Fruit fly (Drosophila melanogaster) whole organism, embryonic: ENCODE results near the gene CG17224.

Experiments used
- Aef1 ChIP-seq: fragments of 200-800 bp; sonication (Bioruptor generic); IDR thresholded peaks from 3 replicates; pipeline ENCODE4 v1.3.6; 2022; ENCODE audit warnings: missing biosample characterization, missing genetic modification characterization
- B-H2 ChIP-seq: fragments of 200-800 bp; sonication (Bioruptor generic); optimal IDR thresholded peaks from 2 replicates; lab custom pipeline; 2018; ENCODE audit warnings: missing biosample characterization, mild to moderate bottlenecking, missing genetic modification characterization
- Bteb2 ChIP-seq: fragments of 200-800 bp; sonication (Bioruptor generic); optimal IDR thresholded peaks from 2 replicates; lab custom pipeline; 2016; ENCODE audit warnings: missing biosample characterization, missing genetic modification characterization
- CG10321 ChIP-seq: fragments of 200-800 bp; sonication (Bioruptor generic); IDR thresholded peaks from 2 replicates; pipeline ENCODE4 v1.3.6; 2022; ENCODE audit warnings: missing biosample characterization, missing genetic modification characterization
- CG10654 ChIP-seq: fragments of 200-800 bp; sonication (Bioruptor generic); optimal IDR thresholded peaks from 2 replicates; lab custom pipeline; 2016; ENCODE audit warnings: missing biosample characterization, missing genetic modification characterization
- CG11723 ChIP-seq: fragments of 200-800 bp; sonication (Bioruptor generic); optimal IDR thresholded peaks from 2 replicates; lab custom pipeline; 2017; ENCODE audit warnings: missing biosample characterization, mild to moderate bottlenecking, missing genetic modification characterization
- CG12391 ChIP-seq: fragments of 200-800 bp; sonication (Bioruptor generic); optimal IDR thresholded peaks from 3 replicates; lab custom pipeline; 2018; ENCODE audit warnings: missing biosample characterization, mild to moderate bottlenecking, missing genetic modification characterization, moderate library complexity
- CG12659 ChIP-seq: fragments of 200-800 bp; sonication (Bioruptor generic); optimal IDR thresholded peaks from 3 replicates; lab custom pipeline; 2017; ENCODE audit warnings: mild to moderate bottlenecking, missing biosample characterization, missing genetic modification reagents, missing genetic modification characterization
- CG17802 ChIP-seq: fragments of 200-800 bp; sonication (Bioruptor generic); optimal IDR thresholded peaks from 2 replicates; lab custom pipeline; 2018; ENCODE audit warnings: missing biosample characterization, mild to moderate bottlenecking, missing genetic modification characterization, moderate library complexity
- CG1792 ChIP-seq: fragments of 200-800 bp; sonication (Bioruptor generic); optimal IDR thresholded peaks from 2 replicates; lab custom pipeline; 2016; ENCODE audit warnings: missing biosample characterization, missing genetic modification characterization
- CG18476 ChIP-seq: fragments of 200-800 bp; sonication (Bioruptor generic); optimal IDR thresholded peaks from 2 replicates; lab custom pipeline; 2016; ENCODE audit warnings: missing biosample characterization, mild to moderate bottlenecking, missing genetic modification characterization
- CG18764 ChIP-seq: fragments of 200-800 bp; sonication (Bioruptor generic); optimal IDR thresholded peaks from 3 replicates; lab custom pipeline; 2016; ENCODE audit warnings: missing biosample characterization, missing genetic modification characterization
- CG30431 ChIP-seq: fragments of 200-800 bp; sonication (Bioruptor generic); optimal IDR thresholded peaks from 2 replicates; lab custom pipeline; 2017; ENCODE audit warnings: missing biosample characterization, missing genetic modification characterization
- CG31441 ChIP-seq: fragments of 200-800 bp; sonication (Bioruptor generic); IDR thresholded peaks from 2 replicates; pipeline ENCODE4 v1.3.6; 2022; ENCODE audit warnings: missing biosample characterization, missing genetic modification characterization
- CG32772 ChIP-seq: fragments of 200-800 bp; sonication (Bioruptor generic); IDR thresholded peaks from 2 replicates; pipeline ENCODE4 v1.3.6; 2022; ENCODE audit warnings: missing biosample characterization, missing genetic modification characterization
- CG33557 ChIP-seq: fragments of 200-800 bp; sonication (Bioruptor generic); optimal IDR thresholded peaks from 2 replicates; lab custom pipeline; 2019; ENCODE audit warnings: missing biosample characterization, mild to moderate bottlenecking, missing genetic modification characterization, moderate library complexity
- CG6765 ChIP-seq: fragments of 200-800 bp; sonication (Bioruptor generic); optimal IDR thresholded peaks from 3 replicates; lab custom pipeline; 2017; ENCODE audit warnings: missing biosample characterization, mild to moderate bottlenecking, missing genetic modification characterization
- CG6854 ChIP-seq: fragments of 200-800 bp; sonication (Bioruptor generic); optimal IDR thresholded peaks from 3 replicates; lab custom pipeline; 2017; ENCODE audit warnings: missing biosample characterization, mild to moderate bottlenecking, missing genetic modification characterization
- CG7987 ChIP-seq: fragments of 200-800 bp; sonication (Bioruptor generic); optimal IDR thresholded peaks from 2 replicates; lab custom pipeline; 2018; ENCODE audit warnings: missing biosample characterization, mild to moderate bottlenecking, missing genetic modification characterization, moderate library complexity
- CG8089 ChIP-seq: fragments of 200-800 bp; sonication (Bioruptor generic); optimal IDR thresholded peaks from 3 replicates; lab custom pipeline; 2016; ENCODE audit warnings: missing biosample characterization, missing genetic modification characterization
- CG9797 ChIP-seq: fragments of 200-800 bp; sonication (Bioruptor generic); optimal IDR thresholded peaks from 3 replicates; lab custom pipeline; 2018; ENCODE audit warnings: missing biosample characterization, mild to moderate bottlenecking, missing genetic modification characterization
- CG9876 ChIP-seq: fragments of 200-800 bp; sonication (Bioruptor generic); optimal IDR thresholded peaks from 2 replicates; lab custom pipeline; 2016; ENCODE audit warnings: missing biosample characterization, missing genetic modification characterization
- Camta ChIP-seq: fragments of 200-800 bp; sonication (Bioruptor generic); optimal IDR thresholded peaks from 2 replicates; lab custom pipeline; 2016; ENCODE audit warnings: missing biosample characterization, missing genetic modification characterization
- CrebB ChIP-seq: fragments of 200-800 bp; sonication (Bioruptor generic); optimal IDR thresholded peaks from 3 replicates; lab custom pipeline; 2018; ENCODE audit warnings: missing biosample characterization, mild to moderate bottlenecking, missing genetic modification characterization
- Ets97D ChIP-seq: fragments of 200-800 bp; sonication (Bioruptor generic); optimal IDR thresholded peaks from 3 replicates; lab custom pipeline; 2016; ENCODE audit warnings: missing biosample characterization, missing genetic modification characterization
- HLHmδ ChIP-seq: fragments of 200-800 bp; sonication (Bioruptor generic); optimal IDR thresholded peaks from 2 replicates; lab custom pipeline; 2018; ENCODE audit warnings: missing biosample characterization, mild to moderate bottlenecking, missing genetic modification characterization, moderate library complexity
- Lhr ChIP-seq: fragments of 200-800 bp; sonication (Bioruptor generic); optimal IDR thresholded peaks from 3 replicates; lab custom pipeline; 2017; ENCODE audit warnings: mild to moderate bottlenecking, missing biosample characterization, missing genetic modification reagents, missing genetic modification characterization
- Neu2 ChIP-seq: fragments of 200-800 bp; sonication (Bioruptor generic); optimal IDR thresholded peaks from 3 replicates; lab custom pipeline; 2016; ENCODE audit warnings: missing biosample characterization, missing genetic modification characterization, borderline replicate concordance
- Six4 ChIP-seq: fragments of 200-800 bp; sonication (Bioruptor generic); optimal IDR thresholded peaks from 2 replicates; lab custom pipeline; 2016; ENCODE audit warnings: missing biosample characterization, missing genetic modification characterization
- Ssrp ChIP-seq: fragments of 200-800 bp; sonication (Bioruptor generic); optimal IDR thresholded peaks from 2 replicates; lab custom pipeline; 2018; ENCODE audit warnings: missing biosample characterization, mild to moderate bottlenecking, missing genetic modification characterization, moderate library complexity
- bbx ChIP-seq: fragments of 200-800 bp; sonication (Bioruptor generic); IDR thresholded peaks from 2 replicates; pipeline ENCODE4 v1.3.6; 2022; ENCODE audit warnings: missing biosample characterization, missing genetic modification characterization; ENCODE audit not compliant: partially characterized antibody
- cg ChIP-seq: fragments of 200-800 bp; sonication (Bioruptor generic); optimal IDR thresholded peaks from 3 replicates; lab custom pipeline; 2019; ENCODE audit warnings: missing biosample characterization, mild to moderate bottlenecking, missing genetic modification characterization, moderate library complexity
- crp ChIP-seq, 2 experiments: fragments of 200-800 bp; sonication (Bioruptor generic); optimal IDR thresholded peaks; 2 replicates in 1 of 2; 3 replicates in 1 of 2; lab custom pipeline; 2017; ENCODE audit warnings: missing biosample characterization in 2 of 2, missing genetic modification characterization in 2 of 2, mild to moderate bottlenecking in 1 of 2, moderate library complexity in 1 of 2
- esg ChIP-seq: fragments of 200-800 bp; sonication (Bioruptor generic); conservative IDR thresholded peaks from 2 replicates; pipeline ENCODE4 v1.3.6; 2022; ENCODE audit warnings: missing biosample characterization, missing genetic modification characterization
- fd102C ChIP-seq: fragments of 200-800 bp; sonication (Bioruptor generic); optimal IDR thresholded peaks from 2 replicates; lab custom pipeline; 2018; ENCODE audit warnings: missing biosample characterization, mild to moderate bottlenecking, missing genetic modification characterization, moderate library complexity
- fd64A ChIP-seq: fragments of 200-800 bp; sonication (Bioruptor generic); optimal IDR thresholded peaks from 3 replicates; lab custom pipeline; 2018; ENCODE audit warnings: missing biosample characterization, mild to moderate bottlenecking, missing genetic modification characterization
- grau ChIP-seq: fragments of 200-800 bp; optimal IDR thresholded peaks from 3 replicates; lab custom pipeline; 2019; ENCODE audit warnings: missing biosample characterization, mild to moderate bottlenecking, missing genetic modification characterization, moderate library complexity
- hb ChIP-seq: fragments of 200-800 bp; sonication (Bioruptor generic); IDR thresholded peaks from 3 replicates; pipeline ENCODE4 v1.3.6; 2022; ENCODE audit warnings: missing biosample characterization, missing genetic modification characterization; ENCODE audit not compliant: partially characterized antibody
- hth ChIP-seq: fragments of >200 bp; optimal IDR thresholded peaks from 2 replicates; lab custom pipeline; 2017; ENCODE audit warnings: inconsistent platforms
- mld ChIP-seq: fragments of 200-800 bp; sonication (Bioruptor generic); IDR thresholded peaks from 3 replicates; pipeline ENCODE4 v1.3.6; 2022; ENCODE audit warnings: missing biosample characterization, missing genetic modification characterization; ENCODE audit not compliant: partially characterized antibody
- nom ChIP-seq: fragments of 200-800 bp; sonication (Bioruptor generic); optimal IDR thresholded peaks from 2 replicates; lab custom pipeline; 2017; ENCODE audit warnings: missing biosample characterization, missing genetic modification characterization, mild to moderate bottlenecking, moderate library complexity, missing genetic modification reagents
- pan ChIP-seq, 4 experiments: fragments of >200 bp in 3 of 4; fragments of 200-800 bp in 1 of 4; sonication (Bioruptor generic) in 1 of 4; optimal IDR thresholded peaks in 3 of 4; IDR thresholded peaks in 1 of 4; 2 replicates each; pipeline versions ENCODE4 v1.3.6 to Lab custom; 2017 to 2022; ENCODE audit warnings: missing biosample characterization in 2 of 4, missing genetic modification characterization in 2 of 4, mixed read lengths in 1 of 4
- phol ChIP-seq: fragments of 200-800 bp; sonication (Bioruptor generic); optimal IDR thresholded peaks from 3 replicates; lab custom pipeline; 2018; ENCODE audit warnings: missing biosample characterization, mild to moderate bottlenecking, missing genetic modification characterization, moderate library complexity
- psq ChIP-seq: fragments of 200-800 bp; sonication (Bioruptor generic); optimal IDR thresholded peaks from 2 replicates; lab custom pipeline; 2017; ENCODE audit warnings: missing biosample characterization, missing genetic modification characterization
- ro ChIP-seq: fragments of 200-800 bp; sonication (Bioruptor generic); IDR thresholded peaks from 2 replicates; pipeline ENCODE4 v1.3.6; 2022; ENCODE audit warnings: missing biosample characterization, missing genetic modification characterization
- sisA ChIP-seq: fragments of 200-800 bp; sonication (Bioruptor generic); IDR thresholded peaks from 2 replicates; pipeline ENCODE4 v1.3.6; 2022; ENCODE audit warnings: missing biosample characterization, missing genetic modification characterization
- slbo ChIP-seq: fragments of 200-800 bp; sonication (Bioruptor generic); IDR thresholded peaks from 2 replicates; pipeline ENCODE4 v1.3.6; 2022; ENCODE audit warnings: missing biosample characterization, missing genetic modification characterization
- so ChIP-seq: fragments of 200-800 bp; sonication (Bioruptor generic); IDR thresholded peaks from 3 replicates; pipeline ENCODE4 v1.3.6; 2022; ENCODE audit warnings: missing biosample characterization, missing genetic modification characterization
- stwl ChIP-seq: fragments of 200-800 bp; sonication (Bioruptor generic); optimal IDR thresholded peaks from 3 replicates; lab custom pipeline; 2018; ENCODE audit warnings: missing biosample characterization, mild to moderate bottlenecking, missing genetic modification characterization, moderate library complexity
- tll ChIP-seq, 2 experiments: fragments of 200-800 bp in 1 of 2; fragments of >200 bp in 1 of 2; sonication (Bioruptor generic) in 1 of 2; optimal IDR thresholded peaks; 2 replicates each; lab custom pipeline; 2017 to 2019; ENCODE audit warnings: missing biosample characterization in 2 of 2, missing genetic modification characterization in 2 of 2, mild to moderate bottlenecking in 1 of 2, moderate library complexity in 1 of 2

The CG17224 gene

DNA sequence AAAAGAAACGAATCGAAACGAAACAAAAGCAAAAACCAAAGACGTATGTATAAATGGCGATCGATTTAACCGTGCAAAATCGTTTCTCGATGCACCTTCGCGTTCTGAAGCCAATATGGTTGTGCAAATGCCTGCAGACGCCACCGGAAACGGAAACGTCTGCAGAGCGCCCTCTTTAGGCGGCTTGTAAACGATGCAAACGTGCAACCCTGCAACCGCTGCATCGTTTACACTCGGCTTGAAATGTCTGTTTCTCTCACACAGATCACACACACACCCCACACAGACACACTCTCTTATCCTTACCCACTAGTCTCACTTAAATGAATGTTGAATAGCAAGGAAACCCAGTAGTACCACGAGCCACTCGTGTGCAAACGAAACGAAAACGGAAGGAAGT lies 51.2 kb downstream of the CG17224 start (continued):
- TF ChIP-seq Aef1 (GFP tag; lab: Robert Waterston, UW) (no peak), Neu2 (GFP tag; lab: Kevin White, UChicago) (no peak), so (no peak), CG31441 (GFP tag; lab: Robert Waterston, UW) (no peak), CG11723 (GFP tag; lab: Kevin White, UChicago) (no peak), fd64A (no peak), CG8089 (no peak), CG18476 (GFP tag; lab: Kevin White, UChicago) (no peak), grau (tag; lab: Kevin White, UChicago) (no peak), bbx (GFP tag; lab: Robert Waterston, UW) (no peak), B-H2 (GFP tag; lab: Kevin White, UChicago) (no peak), CrebB (tag; lab: Kevin White, UChicago) (no peak), CG1792 (no peak), CG6765 (GFP tag; lab: Kevin White, UChicago) (no peak), CG33557 (GFP tag; lab: Kevin White, UChicago) (peak; percentile 74), CG18764 (GFP tag; lab: Kevin White, UChicago) (no peak), Ets97D (GFP tag; lab: Kevin White, UChicago) (peak; percentile 91), mld (GFP tag; lab: Robert Waterston, UW) (no peak), esg (no peak), CG10654 (GFP tag; lab: Kevin White, UChicago) (no peak), hth (lab: Kevin White, UChicago) (no peak), slbo (no peak), HLHmδ (GFP tag; lab: Kevin White, UChicago) (peak; percentile 74), Ssrp (no peak), phol (tag; lab: Kevin White, UChicago) (peak; percentile 53), ro (GFP tag; lab: Robert Waterston, UW) (no peak), Bteb2 (GFP tag; lab: Kevin White, UChicago) (no peak), CG32772 (GFP tag; lab: Robert Waterston, UW) (no peak), fd102C (GFP tag; lab: Kevin White, UChicago) (peak; percentile 83), sisA (GFP tag; lab: Robert Waterston, UW) (no peak), psq (no peak), CG9797 (GFP tag; lab: Kevin White, UChicago) (peak; percentile 17), CG17802 (tag; lab: Kevin White, UChicago) (peak; percentile 26), CG30431 (GFP tag; lab: Kevin White, UChicago) (peak; percentile 2), tll (GFP tag; optimal IDR thresholded peaks at IDR 0.05; lab: Kevin White, UChicago) (no peak), CG10321 (GFP tag; lab: Robert Waterston, UW) (no peak), CG7987 (GFP tag; lab: Kevin White, UChicago) (no peak), CG6854 (GFP tag; lab: Kevin White, UChicago) (no peak), Lhr (no peak), crp (GFP tag; optimal IDR thresholded peaks at IDR 0.05; lab: Kevin White, UChicago) (no peak), CG9876 (peak; percentile 9), Six4 (no peak), Camta (GFP tag; lab: Kevin White, UChicago) (peak; percentile 2), cg (GFP tag; lab: Kevin White, UChicago) (no peak), hb (no peak), pan (optimal IDR thresholded peaks at IDR 0.05; lab: Kevin White, UChicago) (no peak), pan (GFP tag; optimal IDR thresholded peaks at IDR 0.05 in 1 of 2, IDR thresholded peaks at IDR 0.05 in 1 of 2) (no peak), CG12391 (tag; lab: Kevin White, UChicago) (peak; percentile 1), CG12659 (GFP tag; lab: Kevin White, UChicago) (no peak), stwl (tag; lab: Kevin White, UChicago) (peak; percentile 85), nom (GFP tag; lab: Kevin White, UChicago) (no peak)
